Worm (Caenorhabditis elegans): ENCODE measurements around the gene H14N18.4.

ce11 chrV:8938943-8939342 is 10.2 kb upstream of the H14N18.4 start:
- no peak for TF ChIP-seq pqm-1 (tag; optimal IDR thresholded peaks at IDR 0.05)
- TF ChIP-seq unc-86 (tag; optimal IDR thresholded peaks at IDR 0.05) = no peak
- no peak for TF ChIP-seq nfya-1 (tag; optimal IDR thresholded peaks at IDR 0.05)
- no peak for TF ChIP-seq ceh-48 (tag; optimal IDR thresholded peaks at IDR 0.05)
- no peak for TF ChIP-seq hlh-6 (tag; optimal IDR thresholded peaks at IDR 0.05)
- no peak for TF ChIP-seq K09A11.1 (tag; optimal IDR thresholded peaks at IDR 0.05; ENCODE audit: insufficient read depth)
- TF ChIP-seq lin-11 (tag; optimal IDR thresholded peaks at IDR 0.05) = no peak
- no peak for TF ChIP-seq hlh-15 (tag; optimal IDR thresholded peaks at IDR 0.05)
- TF ChIP-seq ama-1 (optimal IDR thresholded peaks at IDR 0.05) = no peak
- TF ChIP-seq pha-4 (tag; optimal IDR thresholded peaks at IDR 0.05) = no peak
- TF ChIP-seq pag-3 (tag; optimal IDR thresholded peaks at IDR 0.05; ENCODE audit: borderline replicate concordance) = no peak
- TF ChIP-seq pros-1 (tag; optimal IDR thresholded peaks at IDR 0.05) = no peak

All from whole organism, late embryonic.